Fruit fly (Drosophila melanogaster) whole organism, adult: ENCODE measurements around the gene CG15199.

ENCODE experiments used
- CG11617 ChIP-seq: fragments of 200-800 bp; sonication (Bioruptor generic); optimal IDR thresholded peaks from 2 replicates; lab custom pipeline; 2017; ENCODE audit warnings: mild to moderate bottlenecking, missing biosample characterization, missing genetic modification reagents, missing genetic modification characterization
- CG12768 ChIP-seq: fragments of 200-800 bp; sonication (Bioruptor generic); optimal IDR thresholded peaks from 2 replicates; lab custom pipeline; 2017; ENCODE audit warnings: missing biosample characterization, missing genetic modification characterization, mild to moderate bottlenecking, moderate library complexity, missing genetic modification reagents
- CG5204 ChIP-seq: fragments of 200-800 bp; sonication (Bioruptor generic); optimal IDR thresholded peaks from 2 replicates; lab custom pipeline; 2016; ENCODE audit warnings: missing biosample characterization, missing genetic modification characterization
- CG7045 ChIP-seq: fragments of 200-800 bp; sonication (Bioruptor generic); optimal IDR thresholded peaks from 2 replicates; lab custom pipeline; 2017; ENCODE audit warnings: missing biosample characterization, mild to moderate bottlenecking, missing genetic modification characterization
- CG7101 ChIP-seq: fragments of 200-800 bp; sonication (Bioruptor generic); optimal IDR thresholded peaks from 2 replicates; lab custom pipeline; 2018; ENCODE audit warnings: missing biosample characterization, mild to moderate bottlenecking, missing genetic modification characterization, moderate library complexity
- Crg-1 ChIP-seq: fragments of 200-800 bp; sonication (Bioruptor generic); optimal IDR thresholded peaks from 2 replicates; lab custom pipeline; 2016; ENCODE audit warnings: missing biosample characterization, missing genetic modification characterization
- Mnt ChIP-seq: fragments of 200-800 bp; sonication (Bioruptor generic); optimal IDR thresholded peaks from 2 replicates; lab custom pipeline; 2016; ENCODE audit warnings: missing biosample characterization, mild to moderate bottlenecking, missing genetic modification characterization
- bab1 ChIP-seq: fragments of 200-800 bp; sonication (Bioruptor generic); optimal IDR thresholded peaks from 3 replicates; lab custom pipeline; 2019; ENCODE audit warnings: missing biosample characterization, mild to moderate bottlenecking, missing genetic modification characterization, moderate library complexity
- cic ChIP-seq: fragments of 200-800 bp; sonication (Bioruptor generic); optimal IDR thresholded peaks from 2 replicates; lab custom pipeline; 2017; ENCODE audit warnings: missing biosample characterization, mild to moderate bottlenecking, missing genetic modification characterization, moderate library complexity
- kay ChIP-seq: fragments of 200-800 bp; sonication (Bioruptor generic); peaks from one replicate; lab custom pipeline; 2016; ENCODE audit warnings: missing biosample characterization, missing genetic modification characterization, borderline replicate concordance
- tj ChIP-seq: fragments of 200-800 bp; sonication (Bioruptor generic); optimal IDR thresholded peaks from 3 replicates; lab custom pipeline; 2017; ENCODE audit warnings: missing biosample characterization, mild to moderate bottlenecking, missing genetic modification characterization, moderate library complexity

DNA sequence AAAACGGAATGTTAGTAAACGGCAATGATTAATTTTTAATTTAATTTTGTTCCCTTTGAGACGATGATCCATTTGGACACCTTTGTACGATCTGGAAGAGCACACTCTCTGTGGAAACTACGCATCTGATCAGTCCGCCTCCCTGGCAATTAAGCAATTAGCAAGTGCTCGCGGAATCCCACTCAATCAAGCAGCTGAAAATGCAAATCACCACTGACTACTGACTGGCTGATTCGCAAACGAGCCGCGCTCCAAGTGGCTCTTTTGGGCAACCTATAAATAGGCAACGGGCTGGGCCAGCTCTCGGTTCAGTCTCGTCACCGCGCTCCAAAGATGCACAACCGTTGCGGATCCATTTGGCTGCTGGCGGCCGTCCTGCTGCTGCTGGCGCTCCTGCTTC lies 2.2 kb upstream of the CG15199 start, which contains the start of gene CG15201:
- TF ChIP-seq tj (GFP tag; lab: Kevin White, UChicago) (no peak), bab1 (GFP tag; lab: Kevin White, UChicago) (no peak), cic (GFP tag; lab: Kevin White, UChicago) (no peak), CG5204 (GFP tag; lab: Kevin White, UChicago) (no peak), CG7101 (no peak), CG12768 (GFP tag; lab: Kevin White, UChicago) (no peak), kay (GFP tag; lab: Kevin White, UChicago) (no peak), CG11617 (no peak), Crg-1 (GFP tag; lab: Kevin White, UChicago) (no peak), CG7045 (GFP tag; lab: Kevin White, UChicago) (no peak), Mnt (GFP tag; lab: Kevin White, UChicago) (no peak)
